Worm (Caenorhabditis elegans): ENCODE measurements around the gene ttbk-5.

DNA sequence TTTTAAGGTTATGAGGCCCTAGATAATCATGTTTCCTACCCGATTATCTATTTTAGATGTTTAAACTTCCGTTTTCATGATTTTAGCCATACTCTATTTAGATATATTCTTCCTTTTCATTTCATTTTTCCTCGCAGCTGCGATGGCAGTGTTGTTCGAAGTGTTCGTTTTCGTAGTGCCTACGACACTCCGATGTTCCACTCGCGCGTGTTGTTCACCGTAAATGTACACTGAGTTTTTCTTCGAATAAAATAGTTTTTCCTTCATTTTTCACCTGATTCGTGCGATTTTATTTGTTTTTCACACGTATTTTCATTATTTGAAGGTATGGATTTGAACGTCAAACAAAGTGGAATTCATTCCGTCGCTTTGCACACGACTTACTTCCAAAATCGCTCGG lies 6.4 kb downstream of the ttbk-5 start, which contains the start of gene dis-3:
- TF ChIP-seq ceh-39 (tag; optimal IDR thresholded peaks at IDR 0.05) = no peak
- TF ChIP-seq lsy-2 (tag; optimal IDR thresholded peaks at IDR 0.05) = no peak
- no peak for TF ChIP-seq unc-62 (GFP tag; optimal IDR thresholded peaks at IDR 0.05)
- TF ChIP-seq snpc-4 (tag; optimal IDR thresholded peaks at IDR 0.05) = no peak
- TF ChIP-seq nhr-12 (tag; optimal IDR thresholded peaks at IDR 0.05) = no peak
- TF ChIP-seq mls-2 (tag; optimal IDR thresholded peaks at IDR 0.05) = no peak
- no peak for TF ChIP-seq drap-1 (GFP tag; optimal IDR thresholded peaks at IDR 0.05)
- no peak for TF ChIP-seq ztf-11 (tag; optimal IDR thresholded peaks at IDR 0.05)
- no peak for TF ChIP-seq ces-1 (GFP tag; optimal IDR thresholded peaks at IDR 0.05)
- TF ChIP-seq nhr-76 (tag; optimal IDR thresholded peaks at IDR 0.05) = no peak
- no peak for TF ChIP-seq blmp-1 (tag; optimal IDR thresholded peaks at IDR 0.05)
- no peak for TF ChIP-seq nhr-237 (tag; optimal IDR thresholded peaks at IDR 0.05)
- no peak for TF ChIP-seq unc-39 (tag; optimal IDR thresholded peaks at IDR 0.05)

Data from whole organism, mixed stage, embryonic.